Fruit fly (Drosophila melanogaster) whole organism, embryonic: Measurements from ENCODE around the gene CG13315.
A peak's percentile ranks its signal among the peaks of the same experiment; 100 is the strongest.

Source experiments
- Ada2b ChIP-seq: fragments of 200-800 bp; sonication (Bioruptor generic); IDR thresholded peaks from 2 replicates; pipeline ENCODE4 v1.3.6; 2022; ENCODE audit warnings: missing biosample characterization, missing genetic modification characterization
- Adf1 ChIP-seq: fragments of 200-800 bp; sonication (Bioruptor generic); IDR thresholded peaks from 2 replicates; pipeline ENCODE4 v1.3.6; 2022; ENCODE audit warnings: missing biosample characterization, missing genetic modification characterization
- Asciz ChIP-seq: fragments of 200-800 bp; sonication (Bioruptor generic); optimal IDR thresholded peaks from 2 replicates; lab custom pipeline; 2017; ENCODE audit warnings: missing biosample characterization, mild to moderate bottlenecking, missing genetic modification characterization, missing genetic modification reagents
- BtbVII ChIP-seq: fragments of 200-800 bp; sonication (Bioruptor generic); optimal IDR thresholded peaks from 3 replicates; lab custom pipeline; 2017; ENCODE audit warnings: missing biosample characterization, mild to moderate bottlenecking, missing genetic modification characterization
- C15 ChIP-seq: fragments of 200-800 bp; sonication (Bioruptor generic); IDR thresholded peaks from 3 replicates; pipeline ENCODE4 v1.3.6; 2022; ENCODE audit warnings: missing biosample characterization, missing genetic modification characterization
- CG1233 ChIP-seq: fragments of 200-800 bp; sonication (Bioruptor generic); optimal IDR thresholded peaks from 4 replicates; lab custom pipeline; 2018; ENCODE audit warnings: missing biosample characterization, mild to moderate bottlenecking, missing genetic modification characterization
- CG12744 ChIP-seq: fragments of 200-800 bp; sonication (Bioruptor generic); optimal IDR thresholded peaks from 2 replicates; lab custom pipeline; 2016; ENCODE audit warnings: missing biosample characterization, missing genetic modification characterization
- CG1603 ChIP-seq: fragments of 200-800 bp; sonication (Bioruptor generic); optimal IDR thresholded peaks from 2 replicates; lab custom pipeline; 2019; ENCODE audit warnings: missing biosample characterization, mild to moderate bottlenecking, missing genetic modification characterization, moderate library complexity
- CG1647 ChIP-seq: fragments of 200-800 bp; sonication (Bioruptor generic); optimal IDR thresholded peaks from 3 replicates; lab custom pipeline; 2016; ENCODE audit warnings: missing biosample characterization, missing genetic modification characterization
- CG17385 ChIP-seq: fragments of 200-800 bp; sonication (Bioruptor generic); optimal IDR thresholded peaks from 3 replicates; lab custom pipeline; 2018; ENCODE audit warnings: missing biosample characterization, mild to moderate bottlenecking, missing genetic modification characterization
- CG17802 ChIP-seq: fragments of 200-800 bp; sonication (Bioruptor generic); optimal IDR thresholded peaks from 2 replicates; lab custom pipeline; 2018; ENCODE audit warnings: missing biosample characterization, mild to moderate bottlenecking, missing genetic modification characterization, moderate library complexity
- CG18599 ChIP-seq: fragments of 200-800 bp; sonication (Bioruptor generic); optimal IDR thresholded peaks from 3 replicates; lab custom pipeline; 2017; ENCODE audit warnings: missing biosample characterization, missing genetic modification characterization, mild to moderate bottlenecking, moderate library complexity, missing genetic modification reagents
- CG18764 ChIP-seq: fragments of 200-800 bp; sonication (Bioruptor generic); optimal IDR thresholded peaks from 3 replicates; lab custom pipeline; 2016; ENCODE audit warnings: missing biosample characterization, missing genetic modification characterization
- CG2889 ChIP-seq: fragments of 200-800 bp; sonication (Bioruptor generic); IDR thresholded peaks from 3 replicates; pipeline ENCODE4 v1.3.6; 2022; ENCODE audit warnings: missing biosample characterization, missing genetic modification characterization
- CG30403 ChIP-seq: fragments of 200-800 bp; sonication (Bioruptor generic); optimal IDR thresholded peaks from 3 replicates; lab custom pipeline; 2016; ENCODE audit warnings: missing biosample characterization, missing genetic modification characterization
- CG33213 ChIP-seq: fragments of 200-800 bp; sonication (Bioruptor generic); optimal IDR thresholded peaks from 3 replicates; lab custom pipeline; 2016; ENCODE audit warnings: missing biosample characterization, missing genetic modification characterization
- CG3995 ChIP-seq: fragments of 200-800 bp; sonication (Bioruptor generic); optimal IDR thresholded peaks from 3 replicates; lab custom pipeline; 2016; ENCODE audit warnings: missing biosample characterization, missing genetic modification characterization
- CG4360 ChIP-seq: fragments of 200-800 bp; sonication (Bioruptor generic); IDR thresholded peaks from 2 replicates; pipeline ENCODE4 v1.3.6; 2022; ENCODE audit warnings: missing biosample characterization, missing genetic modification characterization
- CG5180 ChIP-seq: fragments of 200-800 bp; sonication (Bioruptor generic); optimal IDR thresholded peaks from 3 replicates; lab custom pipeline; 2017; ENCODE audit warnings: missing biosample characterization, missing genetic modification characterization, mild to moderate bottlenecking, moderate library complexity, missing genetic modification reagents
- D ChIP-seq, 2 experiments: fragments of 200-800 bp in 1 of 2; fragments of >200 bp in 1 of 2; sonication (Bioruptor generic) in 1 of 2; optimal IDR thresholded peaks; 2 replicates in 1 of 2; 3 replicates in 1 of 2; lab custom pipeline; 2017; ENCODE audit warnings: mild to moderate bottlenecking in 1 of 2, missing biosample characterization in 1 of 2, missing genetic modification characterization in 1 of 2, missing genetic modification reagents in 1 of 2
- HmgZ ChIP-seq: fragments of 200-800 bp; sonication (Bioruptor generic); optimal IDR thresholded peaks from 2 replicates; lab custom pipeline; 2018; ENCODE audit warnings: missing biosample characterization, mild to moderate bottlenecking, missing genetic modification characterization
- Hr3 ChIP-seq: fragments of 200-800 bp; sonication (Bioruptor generic); optimal IDR thresholded peaks from 3 replicates; lab custom pipeline; 2016; ENCODE audit warnings: missing biosample characterization, missing genetic modification characterization
- Mrtf ChIP-seq: fragments of 200-800 bp; sonication (Bioruptor generic); IDR thresholded peaks from 3 replicates; pipeline ENCODE4 v1.3.6; 2022; ENCODE audit warnings: missing biosample characterization, missing genetic modification characterization
- NFAT ChIP-seq: fragments of 200-800 bp; sonication (Bioruptor generic); IDR thresholded peaks from 2 replicates; pipeline ENCODE4 v1.3.6; 2022; ENCODE audit warnings: missing biosample characterization, missing genetic modification characterization
- Oaz ChIP-seq: fragments of 200-800 bp; sonication (Bioruptor generic); IDR thresholded peaks from 2 replicates; pipeline ENCODE4 v1.3.6; 2022; ENCODE audit warnings: missing biosample characterization, missing genetic modification characterization
- Sin3A ChIP-seq: fragments of >200 bp; optimal IDR thresholded peaks from 2 replicates; lab custom pipeline; 2018
- Spps ChIP-seq: fragments of 200-800 bp; sonication (Bioruptor generic); optimal IDR thresholded peaks from 2 replicates; lab custom pipeline; 2018; ENCODE audit warnings: missing biosample characterization, mild to moderate bottlenecking, missing genetic modification characterization
- Stat92E ChIP-seq, 3 experiments: fragments of >200 bp in 2 of 3; fragments of 200-800 bp in 1 of 3; sonication (Bioruptor generic) in 1 of 3; optimal IDR thresholded peaks; 2 replicates each; lab custom pipeline; 2017 to 2019; ENCODE audit warnings: missing biosample characterization in 3 of 3, missing genetic modification characterization in 3 of 3, mild to moderate bottlenecking in 1 of 3, moderate library complexity in 1 of 3
- Trl ChIP-seq, 3 experiments: fragments of >200 bp in 2 of 3; fragments of 200-800 bp in 1 of 3; sonication (Bioruptor generic) in 1 of 3; optimal IDR thresholded peaks; 2 replicates in 1 of 3; 3 replicates in 2 of 3; lab custom pipeline; 2016 to 2017; ENCODE audit warnings: missing biosample characterization in 1 of 3, missing genetic modification characterization in 1 of 3
- Usf ChIP-seq: fragments of 200-800 bp; sonication (Bioruptor generic); optimal IDR thresholded peaks from 2 replicates; lab custom pipeline; 2017; ENCODE audit warnings: missing genotype, missing biosample characterization, missing genetic modification characterization
- cad ChIP-seq: fragments of >200 bp; optimal IDR thresholded peaks from 2 replicates; lab custom pipeline; 2017; ENCODE audit warnings: missing biosample characterization, missing genetic modification characterization
- fru ChIP-seq: fragments of >200 bp; optimal IDR thresholded peaks from 2 replicates; lab custom pipeline; 2017
- gce ChIP-seq: fragments of 200-800 bp; sonication (Bioruptor generic); IDR thresholded peaks from 3 replicates; pipeline ENCODE4 v1.3.6; 2022; ENCODE audit warnings: missing biosample characterization, missing genetic modification characterization
- gem ChIP-seq: fragments of 200-800 bp; sonication (Bioruptor generic); optimal IDR thresholded peaks from 2 replicates; lab custom pipeline; 2019; ENCODE audit warnings: missing biosample characterization, mild to moderate bottlenecking, missing genetic modification characterization, moderate library complexity
- gsb ChIP-seq: fragments of 200-800 bp; sonication (Bioruptor generic); IDR thresholded peaks from 2 replicates; pipeline ENCODE4 v1.3.6; 2022; ENCODE audit warnings: missing biosample characterization, missing genetic modification characterization
- lab ChIP-seq: fragments of 200-800 bp; sonication (Bioruptor generic); optimal IDR thresholded peaks from 3 replicates; lab custom pipeline; 2017; ENCODE audit warnings: missing biosample characterization, missing genetic modification characterization, mild to moderate bottlenecking, moderate library complexity, missing genetic modification reagents
- lola ChIP-seq, 3 experiments: fragments of >200 bp in 2 of 3; fragments of 200-800 bp in 1 of 3; sonication (Bioruptor generic) in 1 of 3; optimal IDR thresholded peaks; 2 replicates each; lab custom pipeline; 2017 to 2019; ENCODE audit warnings: missing biosample characterization in 3 of 3, missing genetic modification characterization in 3 of 3, mild to moderate bottlenecking in 1 of 3, moderate library complexity in 1 of 3
- nmo ChIP-seq: fragments of 200-800 bp; sonication (Bioruptor generic); optimal IDR thresholded peaks from 2 replicates; lab custom pipeline; 2018; ENCODE audit warnings: missing biosample characterization, mild to moderate bottlenecking, missing genetic modification characterization, moderate library complexity
- odd ChIP-seq: fragments of 200-800 bp; sonication (Bioruptor generic); optimal IDR thresholded peaks from 2 replicates; lab custom pipeline; 2017; ENCODE audit warnings: missing biosample characterization, mild to moderate bottlenecking, missing genetic modification characterization
- pho ChIP-seq: fragments of 200-800 bp; sonication (Bioruptor generic); optimal IDR thresholded peaks from 2 replicates; lab custom pipeline; 2016; ENCODE audit warnings: missing biosample characterization, missing genetic modification characterization
- seq ChIP-seq: fragments of 200-800 bp; sonication (Bioruptor generic); IDR thresholded peaks from 2 replicates; pipeline ENCODE4 v1.3.6; 2022; ENCODE audit warnings: missing biosample characterization, missing genetic modification characterization
- shn ChIP-seq: fragments of 200-800 bp; sonication (Bioruptor generic); optimal IDR thresholded peaks from 3 replicates; lab custom pipeline; 2016; ENCODE audit warnings: missing biosample characterization, missing genetic modification characterization
- slbo ChIP-seq: fragments of 200-800 bp; sonication (Bioruptor generic); IDR thresholded peaks from 2 replicates; pipeline ENCODE4 v1.3.6; 2022; ENCODE audit warnings: missing biosample characterization, missing genetic modification characterization
- tll ChIP-seq, 2 experiments: fragments of 200-800 bp in 1 of 2; fragments of >200 bp in 1 of 2; sonication (Bioruptor generic) in 1 of 2; optimal IDR thresholded peaks; 2 replicates each; lab custom pipeline; 2017 to 2019; ENCODE audit warnings: missing biosample characterization in 2 of 2, missing genetic modification characterization in 2 of 2, mild to moderate bottlenecking in 1 of 2, moderate library complexity in 1 of 2
- tna ChIP-seq: fragments of 200-800 bp; sonication (Bioruptor generic); IDR thresholded peaks from 2 replicates; pipeline ENCODE4 v1.3.6; 2022; ENCODE audit warnings: missing biosample characterization, missing genetic modification characterization; ENCODE audit not compliant: partially characterized antibody
- unc-4 ChIP-seq: fragments of 200-800 bp; sonication (Bioruptor generic); IDR thresholded peaks from 2 replicates; pipeline ENCODE4 v1.3.6; 2022; ENCODE audit warnings: missing biosample characterization, missing genetic modification characterization; ENCODE audit not compliant: partially characterized antibody
- vfl ChIP-seq: fragments of 200-800 bp; sonication (Bioruptor generic); optimal IDR thresholded peaks from 2 replicates; lab custom pipeline; 2016; ENCODE audit warnings: missing biosample characterization, missing genetic modification characterization
- wek ChIP-seq: fragments of 200-800 bp; sonication (Bioruptor generic); optimal IDR thresholded peaks from 3 replicates; lab custom pipeline; 2018; ENCODE audit warnings: missing biosample characterization, mild to moderate bottlenecking, missing genetic modification characterization, moderate library complexity

CG13315 gene

dm6 chr3L:9127690-9128458, 31.2 kb downstream of the CG13315 start (continued):
- TF ChIP-seq gsb (GFP tag; lab: Robert Waterston, UW) (no peak), NFAT (no peak), Asciz (peak; percentile 48), CG33213 (peak; percentile 3), lola (GFP tag; optimal IDR thresholded peaks at IDR 0.05; lab: Kevin White, UChicago) (peak in 1 of 3 experiments; percentile 28), pho (GFP tag; lab: Kevin White, UChicago) (peak; percentile 52), gce (GFP tag; lab: Robert Waterston, UW) (no peak), CG5180 (peak; percentile 34), CG1647 (GFP tag; lab: Kevin White, UChicago) (peak; percentile 55), CG1603 (peak; percentile 51), wek (GFP tag; lab: Kevin White, UChicago) (no peak), odd (no peak), Ada2b (GFP tag; lab: Robert Waterston, UW) (peak; percentile 63), shn (GFP tag; lab: Kevin White, UChicago) (peak; percentile 54), CG12744 (GFP tag; lab: Kevin White, UChicago) (no peak), CG18764 (GFP tag; lab: Kevin White, UChicago) (no peak), HmgZ (tag; lab: Kevin White, UChicago) (peak; percentile 32), unc-4 (GFP tag; lab: Robert Waterston, UW) (no peak), Usf (peak; percentile 31), CG18599 (GFP tag; lab: Kevin White, UChicago) (peak; percentile 77), Oaz (GFP tag; lab: Robert Waterston, UW) (no peak), tll (GFP tag; optimal IDR thresholded peaks at IDR 0.05; lab: Kevin White, UChicago) (no peak), CG2889 (GFP tag; lab: Robert Waterston, UW) (no peak), CG17802 (tag; lab: Kevin White, UChicago) (no peak), Sin3A (no peak), Mrtf (0 out of 3 replicates have a peak, but pooled peaks have one; percentile 4), seq (GFP tag; lab: Robert Waterston, UW) (no peak; the same call in 1 of the 2 replicates), Hr3 (GFP tag; lab: Kevin White, UChicago) (no peak), BtbVII (GFP tag; lab: Kevin White, UChicago) (peak; percentile 0), gem (tag; lab: Kevin White, UChicago) (peak; percentile 71), CG3995 (GFP tag; lab: Kevin White, UChicago) (no peak), Adf1 (GFP tag; lab: Robert Waterston, UW) (no peak; the same call in 1 of the 2 replicates), vfl (GFP tag; lab: Kevin White, UChicago) (peak; percentile 9), CG1233 (GFP tag; lab: Kevin White, UChicago) (peak; percentile 37), Stat92E (GFP tag; optimal IDR thresholded peaks at IDR 0.05; lab: Kevin White, UChicago) (no peak), lab (GFP tag; lab: Kevin White, UChicago) (peak; percentile 76), CG4360 (GFP tag; lab: Robert Waterston, UW) (no peak), nmo (GFP tag; lab: Kevin White, UChicago) (peak; percentile 55), tna (GFP tag; lab: Robert Waterston, UW) (no peak), CG30403 (peak; percentile 70), C15 (GFP tag; lab: Robert Waterston, UW) (no peak), Trl (optimal IDR thresholded peaks at IDR 0.05; lab: Kevin White, UChicago) (peak; percentile 90 to 92), Trl (GFP tag; optimal IDR thresholded peaks at IDR 0.05; lab: Kevin White, UChicago) (peak; percentile 18), slbo (GFP tag; lab: Robert Waterston, UW) (peak; percentile 62), D (optimal IDR thresholded peaks at IDR 0.05; lab: Kevin White, UChicago) (no peak), D (GFP tag; optimal IDR thresholded peaks at IDR 0.05; lab: Kevin White, UChicago) (peak; percentile 50), CG17385 (peak; percentile 48), fru (lab: Kevin White, UChicago) (no peak), Spps (tag; lab: Kevin White, UChicago) (peak; percentile 6), cad (GFP tag; lab: Kevin White, UChicago) (no peak)
